Worm (Caenorhabditis elegans) whole organism, young adult: ENCODE data around the gene B0361.9.

Experiments
- C06A6.2 ChIP-seq: fragments of 200-800 bp; sonication (Bioruptor generic); conservative IDR thresholded peaks from 2 replicates; pipeline ENCODE4 v1.3.6; 2022; ENCODE audit warnings: missing genetic modification characterization, missing compliant biosample characterization
- D2030.7 ChIP-seq: fragments of 200-800 bp; sonication (Bioruptor generic); IDR thresholded peaks from 2 replicates; pipeline ENCODE4 v1.3.6; 2022; ENCODE audit warnings: missing genetic modification reagents, missing genetic modification characterization, missing compliant biosample characterization
- F22D6.2 ChIP-seq: sonication (generic microtip); optimal IDR thresholded peaks from 2 replicates; lab custom pipeline; 2016; ENCODE audit warnings: mild to moderate bottlenecking, missing genetic modification characterization, missing compliant biosample characterization
- F49E8.2 ChIP-seq: sonication (generic microtip); optimal IDR thresholded peaks from 3 replicates; lab custom pipeline; 2017; ENCODE audit warnings: missing genetic modification characterization, mild to moderate bottlenecking, missing compliant biosample characterization, antibody characterized with exemption, moderate library complexity; ENCODE audit not compliant: insufficient read depth
- F55B11.4 ChIP-seq: sonication (generic microtip); optimal IDR thresholded peaks from 2 replicates; lab custom pipeline; 2016; ENCODE audit warnings: missing compliant biosample characterization, missing genetic modification characterization, borderline replicate concordance; ENCODE audit not compliant: insufficient read depth
- K11D2.4 ChIP-seq: fragments of 200-800 bp; sonication (Bioruptor generic); IDR thresholded peaks from 2 replicates; pipeline ENCODE4 v1.3.6; 2022; ENCODE audit warnings: missing genetic modification reagents, missing genetic modification characterization, missing compliant biosample characterization
- T07F8.4 ChIP-seq: sonication (generic microtip); optimal IDR thresholded peaks from 2 replicates; lab custom pipeline; 2016; ENCODE audit warnings: mild to moderate bottlenecking, missing genetic modification characterization, moderate library complexity, missing compliant biosample characterization
- T26A5.8 ChIP-seq: sonication (generic microtip); optimal IDR thresholded peaks from 2 replicates; lab custom pipeline; 2016; ENCODE audit warnings: missing genetic modification characterization, missing compliant biosample characterization
- Y95B8A.8 ChIP-seq: fragments of 200-800 bp; sonication (Bioruptor generic); IDR thresholded peaks from 2 replicates; pipeline ENCODE4 v1.3.6; 2022; ENCODE audit warnings: missing genetic modification reagents, missing genetic modification characterization, missing compliant biosample characterization
- ZK185.1 ChIP-seq: sonication (generic microtip); optimal IDR thresholded peaks from 2 replicates; lab custom pipeline; 2016; ENCODE audit warnings: mild to moderate bottlenecking, missing genetic modification characterization, missing compliant biosample characterization; ENCODE audit not compliant: poor library complexity, severe bottlenecking
- akir-1 ChIP-seq: fragments of 200-800 bp; sonication (Bioruptor generic); optimal IDR thresholded peaks from 2 replicates; lab custom pipeline; 2018; ENCODE audit warnings: mild to moderate bottlenecking, missing genetic modification characterization, moderate library complexity, missing compliant biosample characterization
- ama-1 ChIP-seq, 3 experiments: fragments of 150-350 bp in 1 of 3; sonication (generic microtip) in 2 of 3; optimal IDR thresholded peaks; 2 replicates each; lab custom pipeline; 2014 to 2018; ENCODE audit warnings: missing biosample characterization in 2 of 3, missing genetic modification characterization in 2 of 3, missing genetic modification reagents in 2 of 3
- cebp-1 ChIP-seq, 2 experiments: fragments of 200-800 bp in 1 of 2; sonication (Bioruptor generic) in 1 of 2; sonication (generic microtip) in 1 of 2; IDR thresholded peaks in 1 of 2; optimal IDR thresholded peaks in 1 of 2; 2 replicates each; pipeline versions ENCODE4 v1.3.6 to Lab custom; 2017 to 2022; ENCODE audit warnings: missing compliant biosample characterization in 2 of 2, missing genetic modification characterization in 2 of 2, mild to moderate bottlenecking in 1 of 2, missing genetic modification reagents in 1 of 2, moderate library complexity in 1 of 2
- ceh-100 ChIP-seq: fragments of 200-800 bp; sonication (Bioruptor generic); IDR thresholded peaks from 2 replicates; pipeline ENCODE4 v1.3.6; 2022; ENCODE audit warnings: missing genetic modification reagents, missing genetic modification characterization, missing compliant biosample characterization
- dox-1 ChIP-seq: fragments of 200-800 bp; sonication (Bioruptor generic); IDR thresholded peaks from 2 replicates; pipeline ENCODE4 v1.3.6; 2022; ENCODE audit warnings: missing genetic modification reagents, missing genetic modification characterization, missing compliant biosample characterization
- dpl-1 ChIP-seq: fragments of 150-350 bp; optimal IDR thresholded peaks from 2 replicates; lab custom pipeline; 2014; ENCODE audit warnings: missing biosample characterization, missing genetic modification reagents, missing genetic modification characterization
- efl-1 ChIP-seq: fragments of 150-350 bp; optimal IDR thresholded peaks from 2 replicates; lab custom pipeline; 2014; ENCODE audit warnings: missing biosample characterization, missing genetic modification reagents, missing genetic modification characterization
- egl-18 ChIP-seq: fragments of 200-800 bp; sonication (Bioruptor generic); IDR thresholded peaks from 2 replicates; pipeline ENCODE4 v1.3.6; 2022; ENCODE audit warnings: missing genetic modification reagents, missing genetic modification characterization, missing compliant biosample characterization
- ekl-4 ChIP-seq: fragments of 200-800 bp; sonication (Bioruptor generic); IDR thresholded peaks from 2 replicates; pipeline ENCODE4 v1.3.6; 2022; ENCODE audit warnings: missing genetic modification reagents, missing genetic modification characterization, missing compliant biosample characterization
- ets-4 ChIP-seq: fragments of 200-800 bp; sonication (Bioruptor generic); optimal IDR thresholded peaks from 2 replicates; lab custom pipeline; 2018; ENCODE audit warnings: mild to moderate bottlenecking, missing genetic modification characterization, missing compliant biosample characterization
- hmg-1.2 ChIP-seq: fragments of 200-800 bp; sonication (Bioruptor generic); IDR thresholded peaks from 2 replicates; pipeline ENCODE4 v1.3.6; 2022; ENCODE audit warnings: missing genetic modification reagents, missing genetic modification characterization, missing compliant biosample characterization
- hsf-1 ChIP-seq: fragments of 200-800 bp; sonication (Bioruptor generic); IDR thresholded peaks from 2 replicates; pipeline ENCODE4 v1.3.6; 2022; ENCODE audit warnings: missing genetic modification reagents, missing genetic modification characterization, missing compliant biosample characterization
- lin-26 ChIP-seq: fragments of 200-800 bp; sonication (Bioruptor generic); IDR thresholded peaks from 2 replicates; pipeline ENCODE4 v1.3.6; 2022; ENCODE audit warnings: missing genetic modification reagents, missing genetic modification characterization, missing compliant biosample characterization
- lin-35 ChIP-seq, 3 experiments: fragments of 150-350 bp in 2 of 3; sonication (generic microtip) in 1 of 3; optimal IDR thresholded peaks; 2 replicates each; lab custom pipeline; 2014 to 2018; ENCODE audit warnings: missing biosample characterization in 3 of 3, missing genetic modification characterization in 3 of 3, missing genetic modification reagents in 3 of 3
- lin-40 ChIP-seq: sonication (generic microtip); optimal IDR thresholded peaks from 2 replicates; lab custom pipeline; 2016; ENCODE audit warnings: missing genetic modification characterization, mild to moderate bottlenecking, missing compliant biosample characterization, missing genotype, missing genetic modification reagents
- lsl-1 ChIP-seq: fragments of 200-800 bp; sonication (Bioruptor generic); optimal IDR thresholded peaks from 2 replicates; lab custom pipeline; 2018; ENCODE audit warnings: mild to moderate bottlenecking, missing genetic modification characterization, moderate library complexity, missing compliant biosample characterization
- lsy-27 ChIP-seq: sonication (generic microtip); optimal IDR thresholded peaks from 2 replicates; lab custom pipeline; 2017; ENCODE audit warnings: missing genetic modification characterization, mild to moderate bottlenecking, missing compliant biosample characterization, antibody characterized with exemption, missing genotype, borderline replicate concordance; ENCODE audit not compliant: insufficient read depth
- madf-10 ChIP-seq: sonication (generic microtip); optimal IDR thresholded peaks from 2 replicates; lab custom pipeline; 2016; ENCODE audit warnings: mild to moderate bottlenecking, missing genetic modification characterization, missing compliant biosample characterization
- madf-6 ChIP-seq: fragments of 200-800 bp; sonication (Bioruptor generic); IDR thresholded peaks from 2 replicates; pipeline ENCODE4 v1.3.6; 2022; ENCODE audit warnings: missing genetic modification reagents, missing genetic modification characterization, missing compliant biosample characterization
- mcd-1 ChIP-seq: fragments of 200-800 bp; sonication (Bioruptor generic); IDR thresholded peaks from 2 replicates; pipeline ENCODE4 v1.3.6; 2022; ENCODE audit warnings: missing genetic modification reagents, missing genetic modification characterization, missing compliant biosample characterization
- mel-28 ChIP-seq: sonication (generic microtip); optimal IDR thresholded peaks from 2 replicates; lab custom pipeline; 2016; ENCODE audit warnings: borderline replicate concordance, mild to moderate bottlenecking, missing genetic modification characterization, missing compliant biosample characterization
- nhr-27 ChIP-seq: fragments of 200-800 bp; sonication (Bioruptor generic); optimal IDR thresholded peaks from 2 replicates; lab custom pipeline; 2018; ENCODE audit warnings: mild to moderate bottlenecking, missing genetic modification characterization, moderate library complexity, missing compliant biosample characterization
- nhr-80 ChIP-seq: sonication (generic microtip); optimal IDR thresholded peaks from 2 replicates; lab custom pipeline; 2016; ENCODE audit warnings: missing genetic modification characterization, missing compliant biosample characterization
- repo-1 ChIP-seq: sonication (generic microtip); optimal IDR thresholded peaks from 2 replicates; lab custom pipeline; 2017; ENCODE audit warnings: mild to moderate bottlenecking, missing genetic modification characterization, missing compliant biosample characterization
- rpc-1 ChIP-seq, 2 experiments: fragments of 150-350 bp in 1 of 2; sonication (generic microtip) in 1 of 2; optimal IDR thresholded peaks; 2 replicates each; lab custom pipeline; 2014 to 2018; ENCODE audit warnings: missing biosample characterization in 1 of 2, missing genetic modification characterization in 1 of 2, missing genetic modification reagents in 1 of 2, missing genotype in 1 of 2
- sdz-38 ChIP-seq: sonication (generic microtip); optimal IDR thresholded peaks from 2 replicates; lab custom pipeline; 2016; ENCODE audit warnings: missing genotype, missing genetic modification characterization, missing compliant biosample characterization
- sea-2 ChIP-seq: fragments of 200-800 bp; sonication (Bioruptor generic); IDR thresholded peaks from 2 replicates; pipeline ENCODE4 v1.3.6; 2022; ENCODE audit warnings: missing genetic modification characterization, missing compliant biosample characterization
- snpc-3.4 ChIP-seq: sonication (generic microtip); optimal IDR thresholded peaks from 2 replicates; lab custom pipeline; 2017; ENCODE audit warnings: missing genetic modification characterization, mild to moderate bottlenecking, missing compliant biosample characterization, antibody characterized with exemption, moderate library complexity, missing genotype, missing genetic modification reagents
- snpc-4 ChIP-seq, 5 experiments: fragments of 150-350 bp in 1 of 5; sonication (generic microtip) in 4 of 5; optimal IDR thresholded peaks; 2 replicates each; lab custom pipeline; 2014 to 2018; ENCODE audit warnings: missing genetic modification characterization in 5 of 5, missing biosample characterization in 3 of 5, antibody characterized with exemption in 2 of 5, mild to moderate bottlenecking in 2 of 5, missing compliant biosample characterization in 2 of 5, missing genotype in 2 of 5, moderate library complexity in 2 of 5, missing genetic modification reagents in 1 of 5
- unc-62 ChIP-seq: fragments of 150-350 bp; optimal IDR thresholded peaks from 2 replicates; lab custom pipeline; 2014; ENCODE audit warnings: missing biosample characterization, missing genetic modification reagents, missing genetic modification characterization
- xnd-1 ChIP-seq: sonication (generic microtip); optimal IDR thresholded peaks from 2 replicates; lab custom pipeline; 2016; ENCODE audit warnings: missing genotype, missing genetic modification reagents, missing genetic modification characterization, missing compliant biosample characterization
- zfh-2 ChIP-seq: fragments of 200-800 bp; sonication (Bioruptor generic); conservative IDR thresholded peaks from 2 replicates; pipeline ENCODE4 v1.3.6; 2022; ENCODE audit warnings: missing genetic modification reagents, missing genetic modification characterization, missing compliant biosample characterization
- zim-3 ChIP-seq: sonication (generic microtip); optimal IDR thresholded peaks from 2 replicates; lab custom pipeline; 2017; ENCODE audit warnings: mild to moderate bottlenecking, missing genetic modification characterization, moderate library complexity, missing compliant biosample characterization

Gene B0361.9

DNA sequence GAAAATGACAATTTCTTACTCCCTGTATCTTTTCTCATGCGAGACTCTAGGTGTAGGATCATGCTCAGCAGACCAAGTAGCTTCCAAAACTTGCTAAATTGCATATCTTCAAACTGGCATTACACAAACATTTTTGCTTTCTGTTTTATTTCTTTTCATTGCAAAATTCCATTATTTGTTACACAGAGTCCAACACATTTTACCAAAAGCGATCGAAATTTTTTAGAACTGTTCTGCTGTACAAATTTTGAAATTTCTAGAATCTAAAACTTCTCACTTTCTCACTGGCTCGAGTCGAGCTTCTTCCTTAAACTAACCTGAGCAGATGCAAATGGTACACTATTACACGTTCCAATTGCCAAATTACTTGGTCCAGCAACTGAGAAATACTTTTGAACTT, 15.0 kb upstream of the B0361.9 start:
- no peak for TF ChIP-seq mel-28 (tag; lab: Kevin White, UChicago)
- TF ChIP-seq madf-10 (tag; lab: Kevin White, UChicago) = no peak
- no peak for TF ChIP-seq nhr-80 (tag; lab: Kevin White, UChicago)
- TF ChIP-seq repo-1 (tag; lab: Kevin White, UChicago) = no peak
- no peak for TF ChIP-seq T07F8.4 (tag; lab: Kevin White, UChicago)

DNA sequence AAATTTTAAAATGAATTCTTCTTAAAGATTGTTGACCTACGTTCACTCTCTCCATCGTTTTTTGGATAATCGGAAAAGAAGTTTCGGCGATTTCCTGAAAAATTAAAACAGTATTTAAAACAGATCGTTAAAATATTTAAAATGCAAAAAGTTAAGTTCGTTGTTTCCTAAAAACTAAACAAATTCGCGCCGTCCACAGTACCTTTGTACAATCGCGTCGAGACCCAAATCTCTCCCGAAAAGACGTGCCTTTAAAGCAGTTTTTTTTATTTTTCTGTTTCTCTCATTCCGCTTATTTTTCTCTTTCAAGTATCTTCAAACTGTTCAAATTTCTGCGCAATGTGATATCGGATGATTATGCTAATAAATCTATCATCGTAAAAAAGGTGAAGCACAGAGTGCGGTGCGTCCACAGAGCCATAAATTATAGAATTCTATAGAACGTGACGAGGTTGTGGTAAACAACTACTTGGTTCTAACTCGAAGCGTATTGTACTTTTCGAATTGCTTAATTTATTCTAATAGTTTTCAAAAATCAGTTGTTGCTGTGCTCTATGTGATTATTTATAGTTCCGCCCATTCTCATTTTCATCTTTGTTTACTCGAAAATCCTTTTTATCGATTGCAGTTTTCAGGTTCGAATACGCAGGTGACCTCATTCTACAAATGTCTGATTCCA, 11.4 kb upstream of the B0361.9 start, which contains the start of the genes F56C9.6 and F56C9.3:
Gene F56C9.6 (minus strand): TSS at position 112 of the 679 bp plus-strand sequence.
Gene F56C9.3 (plus strand): TSS at position 629 of the 679 bp plus-strand sequence.
- TF ChIP-seq akir-1 (no peak), unc-62 (GFP tag; lab: Kevin White, UChicago) (no peak), madf-6 (GFP tag; lab: Robert Waterston, UW) (peak; percentile 91), T26A5.8 (tag; lab: Kevin White, UChicago) (no peak), egl-18 (GFP tag; lab: Robert Waterston, UW) (no peak), K11D2.4 (GFP tag; lab: Robert Waterston, UW) (no peak), cebp-1 (GFP tag; IDR thresholded peaks at IDR 0.05; lab: Robert Waterston, UW) (no peak), cebp-1 (tag; optimal IDR thresholded peaks at IDR 0.05; lab: Kevin White, UChicago) (no peak), lin-35 (GFP tag; optimal IDR thresholded peaks at IDR 0.05; lab: Kevin White, UChicago) (no peak), ZK185.1 (tag; lab: Kevin White, UChicago) (no peak), lsl-1 (GFP tag; lab: Kevin White, UChicago) (peak; percentile 91), dox-1 (GFP tag; lab: Robert Waterston, UW) (0 out of 2 replicates have a peak, but pooled peaks have one; percentile 4), F22D6.2 (tag; lab: Kevin White, UChicago) (no peak), Y95B8A.8 (GFP tag; lab: Robert Waterston, UW) (no peak), madf-10 (tag; lab: Kevin White, UChicago) (no peak), sea-2 (GFP tag; lab: Robert Waterston, UW) (no peak), F55B11.4 (tag; lab: Kevin White, UChicago) (no peak), D2030.7 (GFP tag; lab: Robert Waterston, UW) (peak; percentile 79), hmg-1.2 (GFP tag; lab: Robert Waterston, UW) (peak; percentile 12; the same call in 1 of the 2 replicates), mcd-1 (GFP tag; lab: Robert Waterston, UW) (no peak), xnd-1 (tag; lab: Kevin White, UChicago) (peak; percentile 74), lsy-27 (tag; lab: Kevin White, UChicago) (no peak), ceh-100 (GFP tag; lab: Robert Waterston, UW) (no peak), snpc-3.4 (tag; lab: Kevin White, UChicago) (peak; percentile 49), lin-40 (no peak), C06A6.2 (GFP tag; lab: Robert Waterston, UW) (no peak), snpc-4 (GFP tag; optimal IDR thresholded peaks at IDR 0.05; lab: Kevin White, UChicago) (no peak), snpc-4 (tag; optimal IDR thresholded peaks at IDR 0.05; lab: Kevin White, UChicago) (peak in 1 of 4 experiments; percentile 12), dpl-1 (GFP tag; lab: Kevin White, UChicago) (peak; percentile 70), hsf-1 (GFP tag; lab: Robert Waterston, UW) (0 out of 2 replicates have a peak, but pooled peaks have one; percentile 19), F49E8.2 (tag; lab: Kevin White, UChicago) (peak; percentile 79), nhr-27 (tag; lab: Kevin White, UChicago) (no peak), rpc-1 (optimal IDR thresholded peaks at IDR 0.05; lab: Kevin White, UChicago) (no peak), rpc-1 (tag; optimal IDR thresholded peaks at IDR 0.05; lab: Kevin White, UChicago) (no peak), ekl-4 (GFP tag; lab: Robert Waterston, UW) (0 out of 2 replicates have a peak, but pooled peaks have one; percentile 40), efl-1 (GFP tag; lab: Kevin White, UChicago) (peak; percentile 95), zfh-2 (GFP tag; lab: Robert Waterston, UW) (no peak), ama-1 (optimal IDR thresholded peaks at IDR 0.05; lab: Kevin White, UChicago) (no peak), ama-1 (GFP tag; optimal IDR thresholded peaks at IDR 0.05; lab: Kevin White, UChicago) (no peak), sdz-38 (tag; lab: Kevin White, UChicago) (no peak), lin-26 (0 out of 2 replicates have a peak, but pooled peaks have one; percentile 12), ets-4 (GFP tag; lab: Kevin White, UChicago) (no peak), zim-3 (tag; lab: Kevin White, UChicago) (no peak)
